Worm (Caenorhabditis elegans) whole organism, late embryonic: ENCODE measurements around the gene K12G11.6.

Source experiments
- ceh-22 ChIP-seq: sonication (generic microtip); optimal IDR thresholded peaks from 2 replicates; lab custom pipeline; 2017; ENCODE audit warnings: missing biosample characterization, missing genetic modification characterization
- dve-1 ChIP-seq: sonication (generic microtip); optimal IDR thresholded peaks from 2 replicates; lab custom pipeline; 2017; ENCODE audit warnings: antibody characterized with exemption, mild to moderate bottlenecking, missing genetic modification characterization, missing compliant biosample characterization
- hlh-15 ChIP-seq: sonication (generic microtip); optimal IDR thresholded peaks from 2 replicates; lab custom pipeline; 2016; ENCODE audit warnings: missing genetic modification characterization, missing compliant biosample characterization
- hlh-8 ChIP-seq: sonication (generic microtip); optimal IDR thresholded peaks from 2 replicates; lab custom pipeline; 2016; ENCODE audit warnings: missing genotype, missing genetic modification characterization, missing compliant biosample characterization
- madf-2 ChIP-seq: sonication (generic microtip); optimal IDR thresholded peaks from 2 replicates; lab custom pipeline; 2017; ENCODE audit warnings: missing genetic modification characterization, missing compliant biosample characterization
- nhr-11 ChIP-seq: fragments of 150-350 bp; optimal IDR thresholded peaks from 2 replicates; lab custom pipeline; 2014; ENCODE audit warnings: missing biosample characterization, missing genetic modification characterization
- pha-2 ChIP-seq: sonication (generic microtip); optimal IDR thresholded peaks from 2 replicates; lab custom pipeline; 2017; ENCODE audit warnings: mild to moderate bottlenecking, missing genetic modification characterization, missing compliant biosample characterization
- pqm-1 ChIP-seq: sonication (generic microtip); optimal IDR thresholded peaks from 2 replicates; lab custom pipeline; 2016; ENCODE audit warnings: missing genetic modification characterization, missing compliant biosample characterization
- sdc-2 ChIP-seq: sonication (generic microtip); optimal IDR thresholded peaks from 2 replicates; lab custom pipeline; 2016; ENCODE audit warnings: missing genotype, missing genetic modification characterization, missing compliant biosample characterization
- syd-9 ChIP-seq: sonication (generic microtip); optimal IDR thresholded peaks from 2 replicates; lab custom pipeline; 2016; ENCODE audit warnings: mild to moderate bottlenecking, missing genetic modification characterization, moderate library complexity, missing compliant biosample characterization
- unc-86 ChIP-seq: sonication (generic microtip); optimal IDR thresholded peaks from 2 replicates; lab custom pipeline; 2016; ENCODE audit warnings: missing genetic modification characterization, missing compliant biosample characterization

DNA sequence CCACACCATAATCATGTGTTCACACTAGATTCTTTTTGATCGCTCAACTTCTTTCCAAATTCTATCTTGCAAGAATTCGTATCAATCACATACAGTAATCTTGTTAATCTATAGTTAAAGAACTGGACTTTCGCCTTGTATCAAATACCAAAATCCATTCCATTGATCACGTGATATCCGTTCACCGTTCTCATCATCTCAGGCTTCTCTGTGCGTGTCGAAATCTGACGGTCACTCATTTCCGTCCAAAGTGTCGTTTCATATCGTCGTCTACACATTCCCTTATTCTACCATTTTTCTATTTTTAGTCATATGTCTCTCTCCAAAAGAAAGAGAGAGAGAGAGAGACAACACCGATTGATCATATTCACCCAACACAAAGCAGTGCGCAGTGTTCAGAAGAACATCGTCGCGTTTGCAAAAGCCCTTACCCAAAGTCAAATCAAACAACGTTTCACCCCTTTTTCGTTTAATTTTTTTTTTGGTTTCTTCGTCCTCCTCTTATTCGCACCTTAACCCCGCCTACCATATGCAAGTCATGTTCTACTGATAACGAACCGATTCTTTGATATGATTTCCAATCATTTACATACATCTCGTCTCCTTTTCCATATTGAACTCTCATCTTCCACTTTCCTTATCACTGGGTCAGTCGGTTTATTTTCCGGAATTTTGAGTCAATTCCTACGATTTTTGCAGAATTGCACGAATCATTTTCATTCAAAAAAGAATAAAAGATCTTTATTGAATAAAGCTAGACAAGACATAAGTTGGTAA, 34.9 kb upstream of the K12G11.6 start:
- TF ChIP-seq sdc-2 (tag; lab: Kevin White, UChicago), result no peak
- TF ChIP-seq nhr-11 (tag; lab: Kevin White, UChicago), result no peak
- no peak for TF ChIP-seq unc-86 (tag; lab: Kevin White, UChicago)
- TF ChIP-seq madf-2 (tag; lab: Kevin White, UChicago), result no peak
- no peak for TF ChIP-seq syd-9 (tag; lab: Kevin White, UChicago)
- TF ChIP-seq hlh-8 (tag; lab: Kevin White, UChicago), result no peak
- no peak for TF ChIP-seq pqm-1
- TF ChIP-seq pha-2 (tag; lab: Kevin White, UChicago), result no peak
- no peak for TF ChIP-seq hlh-15 (tag; lab: Kevin White, UChicago)
- TF ChIP-seq ceh-22 (tag; lab: Kevin White, UChicago), result no peak
- no peak for TF ChIP-seq dve-1 (tag; lab: Kevin White, UChicago)
